Fruit fly (Drosophila melanogaster): ENCODE results near the gene CG34303.
A peak's percentile ranks its signal among the peaks of the same experiment; 100 is the strongest.

CG34303 gene

DNA sequence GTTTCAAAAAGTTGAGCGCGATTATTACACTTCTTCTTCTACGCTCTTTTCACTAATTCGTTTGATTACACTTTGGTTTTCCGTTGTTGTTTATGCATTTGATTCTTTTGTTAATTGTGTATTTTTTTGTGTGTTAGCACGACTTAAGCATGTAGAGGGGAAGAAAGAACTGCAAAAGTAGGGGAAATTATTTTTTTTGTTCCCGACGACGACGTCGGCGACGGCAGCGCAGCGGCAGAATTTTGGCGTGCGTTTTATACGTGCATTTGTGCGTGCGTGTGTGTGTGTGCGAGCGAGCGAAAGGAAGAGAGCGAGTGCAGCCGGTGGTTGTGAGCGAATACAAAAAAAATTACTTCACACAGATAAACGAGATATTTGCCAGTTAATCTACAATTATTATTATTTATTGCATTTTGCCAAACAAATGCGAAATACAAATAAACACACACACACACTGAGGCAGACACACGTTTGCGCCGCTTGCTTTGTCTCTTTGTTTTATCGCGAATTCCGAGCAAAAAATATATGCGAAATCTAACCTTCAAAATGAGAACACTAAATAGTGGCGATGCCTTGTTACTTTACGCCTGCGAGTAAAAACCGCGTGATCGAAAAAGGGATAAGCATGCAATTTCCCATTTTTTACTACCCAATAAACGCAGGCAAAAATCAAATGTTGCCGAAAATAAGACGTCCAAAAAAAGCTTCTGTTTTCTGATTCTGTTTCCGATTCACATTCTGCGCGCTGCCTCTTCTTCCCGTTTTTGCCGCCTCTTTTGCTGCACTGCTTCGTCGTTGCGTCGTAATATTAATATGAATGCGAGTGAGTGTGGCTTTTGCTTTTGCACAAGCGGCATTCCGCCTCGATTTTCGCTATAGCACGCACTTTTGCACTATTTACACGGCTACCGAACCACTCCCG lies 18.0 kb downstream of the CG34303 start:
- TF ChIP-seq psq (GFP tag; optimal IDR thresholded peaks at IDR 0.05), result peak; percentile 96
- TF ChIP-seq h (GFP tag; optimal IDR thresholded peaks at IDR 0.05), result no peak
- peak; percentile 30 for TF ChIP-seq CG32264 (GFP tag; optimal IDR thresholded peaks at IDR 0.05)
- peak; percentile 79 for TF ChIP-seq sage (GFP tag; optimal IDR thresholded peaks at IDR 0.05)
- TF ChIP-seq Hr78 (GFP tag; optimal IDR thresholded peaks at IDR 0.05), result no peak
- TF ChIP-seq fru (GFP tag; optimal IDR thresholded peaks at IDR 0.05), result peak; percentile 67
- TF ChIP-seq Rel (GFP tag; optimal IDR thresholded peaks at IDR 0.05), result peak; percentile 27
- TF ChIP-seq Rel (tag; optimal IDR thresholded peaks at IDR 0.05), result no peak
- TF ChIP-seq sv (GFP tag; optimal IDR thresholded peaks at IDR 0.05), result no peak

DNA sequence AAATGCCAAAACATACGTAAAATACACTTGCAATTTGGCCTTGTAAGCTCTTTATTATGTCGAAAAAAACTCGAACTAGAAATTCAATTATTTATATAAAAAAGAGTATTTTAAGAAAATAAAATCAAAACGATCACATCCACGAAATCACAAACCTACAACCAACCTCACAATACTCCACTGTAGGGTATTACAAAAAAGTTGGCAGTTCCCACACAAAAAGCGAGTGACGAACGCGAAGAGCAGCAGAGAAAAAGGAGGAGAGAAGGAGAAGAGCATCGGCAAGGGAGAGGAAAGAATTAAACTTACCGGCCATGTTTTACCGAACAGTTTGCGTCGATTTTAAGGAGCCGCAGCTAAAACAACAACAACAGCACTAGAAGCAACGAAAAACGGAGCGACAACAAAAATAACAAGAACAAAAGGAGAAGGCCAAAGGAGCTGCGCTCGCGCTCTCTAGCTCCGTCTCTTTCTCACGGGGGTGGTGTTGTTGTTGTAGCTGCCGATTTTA lies 18.7 kb downstream of the CG34303 start:
- peak; percentile 67 for TF ChIP-seq woc (GFP tag; optimal IDR thresholded peaks at IDR 0.05)
- TF ChIP-seq brk (GFP tag; optimal IDR thresholded peaks at IDR 0.05), result peak; percentile 39
- peak; percentile 98 for TF ChIP-seq psq (GFP tag; optimal IDR thresholded peaks at IDR 0.05)
- peak; percentile 7 for TF ChIP-seq Rel (GFP tag; optimal IDR thresholded peaks at IDR 0.05)
- TF ChIP-seq Rel (tag; optimal IDR thresholded peaks at IDR 0.05), result no peak
- no peak for TF ChIP-seq rgr (GFP tag; optimal IDR thresholded peaks at IDR 0.05)
- TF ChIP-seq GATAd (GFP tag; optimal IDR thresholded peaks at IDR 0.05), result no peak
- no peak for TF ChIP-seq CG9705 (GFP tag; optimal IDR thresholded peaks at IDR 0.05)
- peak; percentile 39 for TF ChIP-seq HLH106 (tag; optimal IDR thresholded peaks at IDR 0.05)
- no peak for TF ChIP-seq dsf (GFP tag; optimal IDR thresholded peaks at IDR 0.05; ENCODE audit: borderline replicate concordance)
- no peak for TF ChIP-seq N (GFP tag; optimal IDR thresholded peaks at IDR 0.05)
- TF ChIP-seq sv (GFP tag; optimal IDR thresholded peaks at IDR 0.05), result no peak
- peak in 1 of 2 experiments; percentile 44 for TF ChIP-seq foxo (GFP tag; optimal IDR thresholded peaks at IDR 0.05)
- peak; percentile 26 for TF ChIP-seq br (GFP tag; optimal IDR thresholded peaks at IDR 0.05)
- peak; percentile 36 for TF ChIP-seq Hr83 (GFP tag; optimal IDR thresholded peaks at IDR 0.05; ENCODE audit: poor library complexity, severe bottlenecking)
- no peak for TF ChIP-seq lola (GFP tag; optimal IDR thresholded peaks at IDR 0.05)
- TF ChIP-seq Hnf4 (GFP tag; optimal IDR thresholded peaks at IDR 0.05), result peak; percentile 52
- peak; percentile 50 for TF ChIP-seq Dif (GFP tag; optimal IDR thresholded peaks at IDR 0.05; ENCODE audit: partially characterized antibody)
- TF ChIP-seq sage (GFP tag; optimal IDR thresholded peaks at IDR 0.05), result peak; percentile 40
- no peak for TF ChIP-seq CrebA (GFP tag; optimal IDR thresholded peaks at IDR 0.05; ENCODE audit: borderline replicate concordance)
- peak; percentile 11 for TF ChIP-seq Sp1 (GFP tag; optimal IDR thresholded peaks at IDR 0.05)
- TF ChIP-seq tai (GFP tag; optimal IDR thresholded peaks at IDR 0.05), result peak; percentile 53
- no peak for TF ChIP-seq usp (GFP tag; optimal IDR thresholded peaks at IDR 0.05)
- TF ChIP-seq ey (GFP tag; optimal IDR thresholded peaks at IDR 0.05), result peak; percentile 7
- no peak for TF ChIP-seq dl (GFP tag; optimal IDR thresholded peaks at IDR 0.05; ENCODE audit: insufficient read depth in 1 of 2, partially characterized antibody in 2 of 2)
- no peak for TF ChIP-seq Myc (optimal IDR thresholded peaks at IDR 0.05)
- no peak for TF ChIP-seq OdsH (GFP tag; optimal IDR thresholded peaks at IDR 0.05)

dm6 chr3R:10130975-10131529 lies 20.6 kb downstream of the CG34303 start:
- TF ChIP-seq tai (GFP tag; optimal IDR thresholded peaks at IDR 0.05), result peak; percentile 46
- TF ChIP-seq jim (GFP tag; optimal IDR thresholded peaks at IDR 0.05), result no peak
- TF ChIP-seq Hr78 (GFP tag; optimal IDR thresholded peaks at IDR 0.05), result no peak
- TF ChIP-seq Hr83 (GFP tag; optimal IDR thresholded peaks at IDR 0.05; ENCODE audit: poor library complexity, severe bottlenecking), result no peak
- no peak for TF ChIP-seq CrebA (GFP tag; optimal IDR thresholded peaks at IDR 0.05; ENCODE audit: borderline replicate concordance)
- TF ChIP-seq woc (GFP tag; optimal IDR thresholded peaks at IDR 0.05), result no peak
- TF ChIP-seq psq (GFP tag; optimal IDR thresholded peaks at IDR 0.05), result no peak
- no peak for TF ChIP-seq fru (GFP tag; optimal IDR thresholded peaks at IDR 0.05)
